Worm (Caenorhabditis elegans) whole organism, L1 larva: ENCODE data around the gene F36G3.3.
A peak's percentile ranks its signal among the peaks of the same experiment; 100 is the strongest.

ENCODE experiments used
- C16A3.4 ChIP-seq: fragments of 150-350 bp; optimal IDR thresholded peaks from 2 replicates; lab custom pipeline; 2014; ENCODE audit warnings: missing biosample characterization, missing genetic modification characterization
- F16B12.6 ChIP-seq: fragments of 150-350 bp; optimal IDR thresholded peaks from 2 replicates; lab custom pipeline; 2014; ENCODE audit warnings: missing biosample characterization, missing genetic modification characterization
- aha-1 ChIP-seq: fragments of 150-350 bp; optimal IDR thresholded peaks from 2 replicates; lab custom pipeline; 2014; ENCODE audit warnings: missing biosample characterization, missing genetic modification characterization
- alr-1 ChIP-seq: fragments of 200-800 bp; sonication (Bioruptor generic); optimal IDR thresholded peaks from 2 replicates; lab custom pipeline; 2018; ENCODE audit warnings: borderline replicate concordance, mild to moderate bottlenecking, missing genetic modification characterization, missing compliant biosample characterization
- blmp-1 ChIP-seq: fragments of 150-350 bp; optimal IDR thresholded peaks from 2 replicates; lab custom pipeline; 2014; ENCODE audit warnings: missing biosample characterization, missing genetic modification characterization
- ceh-63 ChIP-seq: fragments of 200-800 bp; sonication (Bioruptor generic); optimal IDR thresholded peaks from 2 replicates; lab custom pipeline; 2018; ENCODE audit warnings: mild to moderate bottlenecking, missing genetic modification characterization, missing compliant biosample characterization
- ceh-82 ChIP-seq, 3 experiments: fragments of 150-350 bp in 1 of 3; sonication (generic microtip) in 2 of 3; optimal IDR thresholded peaks; 2 replicates each; lab custom pipeline; 2014 to 2017; ENCODE audit warnings: missing biosample characterization in 3 of 3, missing genetic modification characterization in 3 of 3
- ceh-88 ChIP-seq: fragments of 200-800 bp; sonication (Bioruptor generic); IDR thresholded peaks from 2 replicates; pipeline ENCODE4 v1.3.6; 2022; ENCODE audit warnings: missing genetic modification characterization, missing compliant biosample characterization
- dsc-1 ChIP-seq: sonication (generic microtip); optimal IDR thresholded peaks from 2 replicates; lab custom pipeline; 2016; ENCODE audit warnings: mild to moderate bottlenecking, missing genetic modification characterization, missing compliant biosample characterization
- efl-1 ChIP-seq, 4 experiments: fragments of 150-350 bp; optimal IDR thresholded peaks in 3 of 4; peaks in 1 of 4; 1 replicate in 1 of 4; 2 replicates in 3 of 4; lab custom pipeline; 2014; ENCODE audit warnings: missing biosample characterization in 2 of 4, missing genetic modification characterization in 2 of 4, missing genetic modification reagents in 2 of 4
- egl-13 ChIP-seq: sonication (generic microtip); optimal IDR thresholded peaks from 2 replicates; lab custom pipeline; 2016; ENCODE audit warnings: missing genotype, missing genetic modification reagents, missing genetic modification characterization, missing compliant biosample characterization
- elt-2 ChIP-seq: sonication (generic microtip); optimal IDR thresholded peaks from 2 replicates; lab custom pipeline; 2016; ENCODE audit warnings: missing genetic modification characterization, mild to moderate bottlenecking, inconsistent platforms, missing compliant biosample characterization, missing genetic modification reagents
- elt-3 ChIP-seq, 6 experiments: fragments of 150-350 bp in 1 of 6; sonication (generic microtip); optimal IDR thresholded peaks; 2 replicates each; lab custom pipeline; 2017 to 2018; ENCODE audit warnings: missing biosample characterization in 6 of 6, missing genetic modification characterization in 6 of 6, inconsistent platforms in 1 of 6
- ets-5 ChIP-seq: fragments of 200-800 bp; sonication (Bioruptor generic); IDR thresholded peaks from 2 replicates; pipeline ENCODE4 v1.3.6; 2022; ENCODE audit warnings: missing genetic modification characterization, missing compliant biosample characterization
- fos-1 ChIP-seq: fragments of 150-350 bp; optimal IDR thresholded peaks from 2 replicates; lab custom pipeline; 2014; ENCODE audit warnings: missing biosample characterization, missing genetic modification characterization
- grh-1 ChIP-seq: fragments of 200-800 bp; sonication (Bioruptor generic); IDR thresholded peaks from 2 replicates; pipeline ENCODE4 v1.3.6; 2022; ENCODE audit warnings: missing genetic modification reagents, missing genetic modification characterization, missing compliant biosample characterization
- hlh-17 ChIP-seq: fragments of 200-800 bp; sonication (Bioruptor generic); optimal IDR thresholded peaks from 2 replicates; lab custom pipeline; 2018; ENCODE audit warnings: missing genetic modification characterization, mild to moderate bottlenecking, missing compliant biosample characterization, moderate library complexity, borderline replicate concordance
- hlh-4 ChIP-seq: sonication (generic microtip); optimal IDR thresholded peaks from 2 replicates; lab custom pipeline; 2016; ENCODE audit warnings: mild to moderate bottlenecking, missing genetic modification characterization, missing compliant biosample characterization
- hpl-2 ChIP-seq: fragments of 150-350 bp; optimal IDR thresholded peaks from 2 replicates; lab custom pipeline; 2014; ENCODE audit warnings: missing biosample characterization, missing genetic modification reagents, missing genetic modification characterization
- isw-1 ChIP-seq: fragments of 200-800 bp; sonication (Bioruptor generic); IDR thresholded peaks from 2 replicates; pipeline ENCODE4 v1.3.6; 2022; ENCODE audit warnings: missing genetic modification characterization, missing compliant biosample characterization
- lin-14 ChIP-seq: fragments of 200-800 bp; sonication (Bioruptor generic); optimal IDR thresholded peaks from 2 replicates; lab custom pipeline; 2018; ENCODE audit warnings: mild to moderate bottlenecking, missing genetic modification characterization, moderate library complexity, missing compliant biosample characterization
- lin-15B ChIP-seq: fragments of 150-350 bp; sonication (generic microtip); optimal IDR thresholded peaks from 3 replicates; lab custom pipeline; 2014; ENCODE audit warnings: missing biosample characterization, missing genetic modification characterization
- lin-35 ChIP-seq, 2 experiments: fragments of 150-350 bp; optimal IDR thresholded peaks; 2 replicates each; lab custom pipeline; 2014; ENCODE audit warnings: missing biosample characterization in 2 of 2, missing genetic modification characterization in 2 of 2, missing genetic modification reagents in 2 of 2
- lin-39 ChIP-seq: fragments of 150-350 bp; optimal IDR thresholded peaks from 2 replicates; lab custom pipeline; 2014; ENCODE audit warnings: missing biosample characterization, missing genetic modification reagents, missing genetic modification characterization
- mdl-1 ChIP-seq, 2 experiments: fragments of 150-350 bp; optimal IDR thresholded peaks; 2 replicates each; lab custom pipeline; 2014 to 2017; ENCODE audit warnings: missing biosample characterization in 2 of 2, missing genetic modification characterization in 2 of 2, inconsistent platforms in 1 of 2
- mep-1 ChIP-seq: fragments of 150-350 bp; optimal IDR thresholded peaks from 2 replicates; lab custom pipeline; 2014; ENCODE audit warnings: missing biosample characterization, missing genetic modification characterization
- nhr-11 ChIP-seq: fragments of 150-350 bp; optimal IDR thresholded peaks from 2 replicates; lab custom pipeline; 2014; ENCODE audit warnings: missing biosample characterization, missing genetic modification characterization
- nhr-19 ChIP-seq: fragments of 200-800 bp; sonication (Bioruptor generic); conservative IDR thresholded peaks from 2 replicates; pipeline ENCODE4 v1.3.6; 2022; ENCODE audit warnings: missing genetic modification characterization, missing compliant biosample characterization
- nhr-237 ChIP-seq: fragments of 150-350 bp; optimal IDR thresholded peaks from 2 replicates; lab custom pipeline; 2014; ENCODE audit warnings: missing biosample characterization, missing genetic modification characterization
- nhr-28 ChIP-seq: fragments of 150-350 bp; optimal IDR thresholded peaks from 2 replicates; lab custom pipeline; 2014; ENCODE audit warnings: missing biosample characterization, missing genetic modification characterization
- nhr-47 ChIP-seq: sonication (generic microtip); optimal IDR thresholded peaks from 2 replicates; lab custom pipeline; 2016; ENCODE audit warnings: mild to moderate bottlenecking, missing genetic modification characterization, moderate library complexity, missing compliant biosample characterization
- nhr-71 ChIP-seq: sonication (generic microtip); optimal IDR thresholded peaks from 2 replicates; lab custom pipeline; 2016; ENCODE audit warnings: mild to moderate bottlenecking, missing genetic modification characterization, moderate library complexity, missing compliant biosample characterization
- rnt-1 ChIP-seq: sonication (generic microtip); optimal IDR thresholded peaks from 2 replicates; lab custom pipeline; 2016; ENCODE audit warnings: mild to moderate bottlenecking, missing genetic modification characterization, moderate library complexity, missing compliant biosample characterization
- skn-1 ChIP-seq: fragments of 150-350 bp; optimal IDR thresholded peaks from 2 replicates; lab custom pipeline; 2014; ENCODE audit warnings: missing biosample characterization, missing genetic modification characterization
- snpc-4 ChIP-seq: fragments of 150-350 bp; optimal IDR thresholded peaks from 2 replicates; lab custom pipeline; 2014; ENCODE audit warnings: missing biosample characterization, missing genetic modification characterization
- snu-23 ChIP-seq: sonication (generic microtip); optimal IDR thresholded peaks from 2 replicates; lab custom pipeline; 2016; ENCODE audit warnings: missing genetic modification characterization, missing compliant biosample characterization
- sptf-1 ChIP-seq: fragments of 150-350 bp; optimal IDR thresholded peaks from 2 replicates; lab custom pipeline; 2014; ENCODE audit warnings: missing biosample characterization, missing genetic modification characterization
- sup-37 ChIP-seq: fragments of 200-800 bp; sonication (Bioruptor generic); optimal IDR thresholded peaks from 2 replicates; lab custom pipeline; 2018; ENCODE audit warnings: mild to moderate bottlenecking, missing genetic modification characterization, missing compliant biosample characterization
- swsn-7 ChIP-seq: sonication (generic microtip); optimal IDR thresholded peaks from 2 replicates; lab custom pipeline; 2016; ENCODE audit warnings: missing genetic modification characterization, missing compliant biosample characterization
- tlp-1 ChIP-seq: fragments of 150-350 bp; optimal IDR thresholded peaks from 2 replicates; lab custom pipeline; 2014; ENCODE audit warnings: missing biosample characterization, missing genetic modification characterization
- unc-30 ChIP-seq: sonication (generic microtip); optimal IDR thresholded peaks from 2 replicates; lab custom pipeline; 2017; ENCODE audit warnings: missing biosample characterization, missing genetic modification characterization
- unc-62 ChIP-seq: fragments of 150-350 bp; optimal IDR thresholded peaks from 2 replicates; lab custom pipeline; 2014; ENCODE audit warnings: missing biosample characterization, missing genetic modification reagents, missing genetic modification characterization
- vab-15 ChIP-seq: sonication (generic microtip); optimal IDR thresholded peaks from 2 replicates; lab custom pipeline; 2017; ENCODE audit warnings: missing genotype, mild to moderate bottlenecking, missing genetic modification characterization, missing compliant biosample characterization
- xbp-1 ChIP-seq: sonication (generic microtip); optimal IDR thresholded peaks from 2 replicates; lab custom pipeline; 2016; ENCODE audit warnings: missing genetic modification characterization, missing compliant biosample characterization
- zag-1 ChIP-seq: fragments of 150-350 bp; optimal IDR thresholded peaks from 2 replicates; lab custom pipeline; 2014; ENCODE audit warnings: missing biosample characterization, missing genetic modification characterization
- ztf-11 ChIP-seq, 2 experiments: sonication (generic microtip); optimal IDR thresholded peaks; 2 replicates each; lab custom pipeline; 2016 to 2017; ENCODE audit warnings: missing genetic modification characterization in 2 of 2, missing biosample characterization in 1 of 2, missing compliant biosample characterization in 1 of 2
- ztf-4 ChIP-seq: fragments of 150-350 bp; optimal IDR thresholded peaks from 2 replicates; lab custom pipeline; 2014; ENCODE audit warnings: missing biosample characterization, missing genetic modification characterization

F36G3.3 gene

DNA sequence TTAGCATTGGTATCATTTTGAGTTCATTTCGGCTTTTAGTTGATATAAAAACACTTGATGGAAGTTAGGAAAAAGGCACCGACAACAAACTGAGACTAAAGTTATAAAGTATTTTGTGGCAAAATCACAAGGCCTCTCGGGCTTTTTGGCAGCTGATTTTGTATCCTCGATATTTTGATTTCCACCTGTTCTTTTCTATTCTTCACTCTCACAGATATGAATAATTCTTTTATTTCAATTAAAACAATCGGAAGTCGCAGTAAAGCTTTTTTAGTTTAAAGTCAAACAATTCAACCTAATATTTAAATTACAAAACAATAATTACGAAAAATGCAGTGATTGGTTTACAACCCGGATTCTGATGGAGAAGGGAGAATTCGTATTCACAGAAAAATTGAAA is 37.4 kb upstream of the F36G3.3 start, which contains the start of gene T09B9.3:
T09B9.3 (minus strand) TSS at position 101 of the 400 bp plus-strand sequence.
- TF ChIP-seq ztf-11 (tag; optimal IDR thresholded peaks at IDR 0.05; lab: Kevin White, UChicago) (no peak), ets-5 (GFP tag; lab: Robert Waterston, UW) (no peak), unc-62 (GFP tag; lab: Kevin White, UChicago) (no peak)

- TF ChIP-seq isw-1 = no peak
- peak in 1 of 6 experiments; percentile 9 for TF ChIP-seq elt-3 (tag; optimal IDR thresholded peaks at IDR 0.05; lab: Kevin White, UChicago)
- peak; percentile 63 for TF ChIP-seq blmp-1
Observed at ce11 chrX:9763903-9764302, 34.7 kb upstream of the F36G3.3 start.

- TF ChIP-seq unc-62 (GFP tag; lab: Kevin White, UChicago) = no peak
- no peak for TF ChIP-seq mep-1 (tag; lab: Kevin White, UChicago)
- no peak for TF ChIP-seq nhr-47
- TF ChIP-seq lin-15B = no peak
- TF ChIP-seq efl-1 (optimal IDR thresholded peaks at IDR 0.05; lab: Kevin White, UChicago) = no peak
- TF ChIP-seq efl-1 (GFP tag; optimal IDR thresholded peaks at IDR 0.05 in 1 of 2; lab: Kevin White, UChicago) = no peak
Observed at ce11 chrX:9764822-9765221, 33.8 kb upstream of the F36G3.3 start, which contains the start of gene slc-17.9. slc-17.9 (minus strand) TSS chrX:9764922.

ce11 chrX:9774323-9774722 is 24.3 kb upstream of the F36G3.3 start, which contains the start of gene T09B9.4:
T09B9.4 (minus strand) TSS chrX:9774352.
- TF ChIP-seq mdl-1 (tag; optimal IDR thresholded peaks at IDR 0.05; lab: Kevin White, UChicago) = peak in 1 of 2 experiments; percentile 32
- no peak for TF ChIP-seq lin-35 (GFP tag; optimal IDR thresholded peaks at IDR 0.05; lab: Kevin White, UChicago)
- TF ChIP-seq nhr-71 (tag; lab: Kevin White, UChicago) = no peak
- TF ChIP-seq egl-13 (tag; lab: Kevin White, UChicago) = no peak
- no peak for TF ChIP-seq nhr-47
- peak; percentile 92 for TF ChIP-seq lin-14 (GFP tag; lab: Kevin White, UChicago)
- TF ChIP-seq zag-1 = no peak
- no peak for TF ChIP-seq unc-30 (tag; lab: Kevin White, UChicago)
- no peak for TF ChIP-seq nhr-28 (tag; lab: Kevin White, UChicago)
- peak; percentile 35 for TF ChIP-seq mep-1 (tag; lab: Kevin White, UChicago)
- no peak for TF ChIP-seq unc-62 (GFP tag; lab: Kevin White, UChicago)
- TF ChIP-seq ztf-4 (tag; lab: Kevin White, UChicago) = no peak
- peak in 1 of 3 experiments; percentile 39 for TF ChIP-seq ceh-82 (tag; optimal IDR thresholded peaks at IDR 0.05; lab: Kevin White, UChicago)
- no peak for TF ChIP-seq snu-23 (GFP tag; lab: Kevin White, UChicago)
- peak; percentile 9 for TF ChIP-seq swsn-7 (tag; lab: Kevin White, UChicago)
- no peak for TF ChIP-seq grh-1 (GFP tag; lab: Robert Waterston, UW)
- TF ChIP-seq rnt-1 = peak; percentile 37
- no peak for TF ChIP-seq C16A3.4 (tag; lab: Kevin White, UChicago)
- no peak for TF ChIP-seq F16B12.6 (tag; lab: Kevin White, UChicago)
- TF ChIP-seq hpl-2 = no peak
- TF ChIP-seq lin-39 (tag; lab: Kevin White, UChicago) = no peak
- no peak for TF ChIP-seq hlh-4
- TF ChIP-seq vab-15 (tag; lab: Kevin White, UChicago) = no peak
- TF ChIP-seq alr-1 (tag; lab: Kevin White, UChicago) = no peak
- no peak for TF ChIP-seq ceh-63
- TF ChIP-seq sup-37 (GFP tag; lab: Kevin White, UChicago) = no peak
- TF ChIP-seq aha-1 = no peak
- no peak for TF ChIP-seq sptf-1 (tag; lab: Kevin White, UChicago)
- TF ChIP-seq nhr-19 = no peak
- no peak for TF ChIP-seq hlh-17 (GFP tag; lab: Kevin White, UChicago)
- no peak for TF ChIP-seq ceh-88 (GFP tag; lab: Robert Waterston, UW)
- TF ChIP-seq dsc-1 = no peak
- TF ChIP-seq skn-1 (tag; lab: Kevin White, UChicago) = peak; percentile 12
- TF ChIP-seq fos-1 = no peak
- TF ChIP-seq nhr-237 (tag; lab: Kevin White, UChicago) = no peak
- TF ChIP-seq elt-3 (tag; optimal IDR thresholded peaks at IDR 0.05; lab: Kevin White, UChicago) = no peak
- TF ChIP-seq nhr-11 (tag; lab: Kevin White, UChicago) = no peak
- peak; percentile 29 for TF ChIP-seq xbp-1
- no peak for TF ChIP-seq elt-2 (tag; lab: Kevin White, UChicago)
- TF ChIP-seq snpc-4 (tag; lab: Kevin White, UChicago) = no peak
- TF ChIP-seq tlp-1 (tag; lab: Kevin White, UChicago) = no peak
